Worm (Caenorhabditis elegans): ENCODE measurements around the gene dnj-11.

Gene dnj-11

DNA sequence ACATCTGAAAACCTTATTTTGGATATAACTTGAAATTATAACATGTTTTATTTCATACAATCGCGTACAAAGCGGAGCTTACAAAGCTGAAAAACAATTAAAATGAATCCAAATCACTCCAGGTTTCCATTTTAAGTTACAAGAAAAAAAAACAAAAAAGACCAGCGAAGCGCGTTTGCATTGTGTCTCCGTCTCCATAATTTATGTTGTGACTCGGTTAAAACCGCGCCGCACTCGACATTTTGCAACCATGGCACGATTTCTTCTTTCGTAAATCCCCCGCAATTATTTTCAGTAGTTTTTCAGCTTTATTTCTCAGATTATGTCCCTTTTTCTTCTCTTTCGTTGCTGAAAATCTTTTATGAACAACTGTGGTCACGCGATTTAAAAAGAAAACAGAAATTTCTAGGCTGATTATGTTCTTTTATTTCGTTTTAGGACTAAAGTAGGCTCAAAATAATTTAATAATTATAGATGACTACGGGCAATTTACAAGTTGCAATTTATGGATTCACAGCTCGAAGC lies at the start of gene dnj-11, which contains the start of gene F38A5.2 (continued):
- peak; percentile 48 for TF ChIP-seq pax-3 (tag; optimal IDR thresholded peaks at IDR 0.05)
- TF ChIP-seq aly-2 (tag; optimal IDR thresholded peaks at IDR 0.05), result peak; percentile 85
- TF ChIP-seq lin-15B (tag; optimal IDR thresholded peaks at IDR 0.05), result peak; percentile 91
- TF ChIP-seq pqm-1 (tag; optimal IDR thresholded peaks at IDR 0.05), result no peak
- peak; percentile 55 for TF ChIP-seq vab-15 (tag; optimal IDR thresholded peaks at IDR 0.05)
- TF ChIP-seq nhr-77 (tag; optimal IDR thresholded peaks at IDR 0.05), result peak; percentile 77
- no peak for TF ChIP-seq hlh-17 (GFP tag; optimal IDR thresholded peaks at IDR 0.05; ENCODE audit: borderline replicate concordance)
- peak; percentile 89 for TF ChIP-seq lin-14 (GFP tag; optimal IDR thresholded peaks at IDR 0.05)
- peak in 1 of 2 experiments; percentile 76 for TF ChIP-seq mdl-1 (tag; optimal IDR thresholded peaks at IDR 0.05)
- TF ChIP-seq sptf-1 (tag; optimal IDR thresholded peaks at IDR 0.05), result no peak
- TF ChIP-seq Y116A8C.19 (tag; optimal IDR thresholded peaks at IDR 0.05; ENCODE audit: borderline replicate concordance), result no peak
- peak; percentile 66 for TF ChIP-seq lir-3 (tag; optimal IDR thresholded peaks at IDR 0.05; ENCODE audit: poor library complexity)
- peak; percentile 86 for TF ChIP-seq C16A3.4 (tag; optimal IDR thresholded peaks at IDR 0.05)
- TF ChIP-seq ceh-82 (tag; optimal IDR thresholded peaks at IDR 0.05), result peak; percentile 70 to 93 (median 80)
- peak; percentile 88 for TF ChIP-seq mep-1 (tag; optimal IDR thresholded peaks at IDR 0.05)
- TF ChIP-seq snu-23 (GFP tag; optimal IDR thresholded peaks at IDR 0.05), result peak; percentile 91
- no peak for TF ChIP-seq zag-1 (tag; optimal IDR thresholded peaks at IDR 0.05)
- peak; percentile 90 for TF ChIP-seq unc-130 (tag; optimal IDR thresholded peaks at IDR 0.05)
- TF ChIP-seq pag-3 (tag; optimal IDR thresholded peaks at IDR 0.05; ENCODE audit: borderline replicate concordance, insufficient read depth), result peak; percentile 26
- peak; percentile 86 for TF ChIP-seq tbx-2 (tag; optimal IDR thresholded peaks at IDR 0.05)
- no peak for TF ChIP-seq C34B4.2 (tag; optimal IDR thresholded peaks at IDR 0.05)
- TF ChIP-seq mef-2 (tag; optimal IDR thresholded peaks at IDR 0.05), result no peak
- TF ChIP-seq egl-13 (tag; optimal IDR thresholded peaks at IDR 0.05), result peak; percentile 56
- TF ChIP-seq ceh-63 (GFP tag; optimal IDR thresholded peaks at IDR 0.05), result no peak
- TF ChIP-seq nhr-47 (tag; optimal IDR thresholded peaks at IDR 0.05), result peak; percentile 88
- peak; percentile 90 for TF ChIP-seq skn-1 (tag; optimal IDR thresholded peaks at IDR 0.05)
- no peak for TF ChIP-seq unc-98 (GFP tag; IDR thresholded peaks at IDR 0.05)
- peak; percentile 82 for TF ChIP-seq nhr-19 (GFP tag; conservative IDR thresholded peaks at IDR 0.05)
- TF ChIP-seq lsy-2 (tag; optimal IDR thresholded peaks at IDR 0.05), result peak; percentile 87 to 93
- TF ChIP-seq ceh-90 (tag; optimal IDR thresholded peaks at IDR 0.05), result no peak
- peak; percentile 81 for TF ChIP-seq fkh-8 (tag; optimal IDR thresholded peaks at IDR 0.05)
- TF ChIP-seq nhr-28 (tag; optimal IDR thresholded peaks at IDR 0.05), result no peak

ce11 chrIV:6535908-6536307 lies 49.8 kb upstream of the dnj-11 start, which contains the start of gene C01G5.3:
C01G5.3 (plus strand) TSS chrIV:6536208.
- TF ChIP-seq efl-1 (optimal IDR thresholded peaks at IDR 0.05) (no peak), efl-1 (GFP tag; optimal IDR thresholded peaks at IDR 0.05 in 1 of 2) (peak in 1 of 2 experiments; percentile 77), nhr-47 (tag; optimal IDR thresholded peaks at IDR 0.05) (no peak)

DNA sequence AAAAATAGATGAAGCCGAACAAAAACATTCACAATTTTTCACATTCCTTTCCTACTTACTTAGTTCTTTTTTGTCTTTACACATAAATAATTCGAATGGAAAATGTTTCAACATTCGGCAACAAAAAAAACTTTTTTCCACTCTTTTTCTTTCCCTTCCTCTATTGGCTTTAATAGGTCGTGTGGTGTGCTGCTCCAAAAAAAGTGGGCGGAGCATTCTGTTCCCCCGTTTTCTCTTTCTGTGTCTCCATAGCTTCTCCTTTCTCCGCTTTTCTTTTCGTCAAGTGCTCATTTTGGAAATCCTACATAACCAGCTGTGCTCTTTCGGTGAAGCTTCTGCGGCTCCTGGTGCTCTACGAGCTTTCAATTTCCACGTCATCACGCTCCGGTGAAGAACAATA lies 44.2 kb upstream of the dnj-11 start, which contains the start of gene C01G5.25:
Gene C01G5.25, plus strand, starts transcription at position 250 of the 400 bp plus-strand sequence.
- TF ChIP-seq dpl-1 (GFP tag; optimal IDR thresholded peaks at IDR 0.05) (peak in 1 of 3 experiments; percentile 12), C04F5.9 (tag; optimal IDR thresholded peaks at IDR 0.05) (no peak), lin-14 (GFP tag; optimal IDR thresholded peaks at IDR 0.05) (peak; percentile 69), fkh-8 (tag; optimal IDR thresholded peaks at IDR 0.05) (peak; percentile 2), C16A3.4 (tag; optimal IDR thresholded peaks at IDR 0.05) (no peak), nhr-84 (tag; optimal IDR thresholded peaks at IDR 0.05) (no peak), lin-35 (GFP tag; optimal IDR thresholded peaks at IDR 0.05) (no peak), egl-27 (tag; optimal IDR thresholded peaks at IDR 0.05) (no peak), irx-1 (tag; optimal IDR thresholded peaks at IDR 0.05) (no peak), mef-2 (tag; optimal IDR thresholded peaks at IDR 0.05) (no peak), unc-86 (tag; optimal IDR thresholded peaks at IDR 0.05) (peak; percentile 56), fkh-4 (tag; optimal IDR thresholded peaks at IDR 0.05; ENCODE audit: borderline replicate concordance) (no peak), ceh-82 (tag; optimal IDR thresholded peaks at IDR 0.05) (peak in 1 of 3 experiments; percentile 23), nhr-237 (tag; optimal IDR thresholded peaks at IDR 0.05) (no peak)
